Fruit fly (Drosophila melanogaster) whole organism, prepupa: ENCODE data around the gene CG11892.
A peak's percentile ranks its signal among the peaks of the same experiment; 100 is the strongest.

Experiments used
- Blimp-1 ChIP-seq: fragments of 200-800 bp; sonication (Bioruptor generic); optimal IDR thresholded peaks from 3 replicates; lab custom pipeline; 2017; ENCODE audit warnings: missing biosample characterization, missing genetic modification characterization, mild to moderate bottlenecking, moderate library complexity, missing genetic modification reagents
- CG10631 ChIP-seq: fragments of 200-800 bp; sonication (Bioruptor generic); optimal IDR thresholded peaks from 2 replicates; lab custom pipeline; 2016; ENCODE audit warnings: missing biosample characterization, missing genetic modification characterization
- CG10669 ChIP-seq: fragments of 200-800 bp; sonication (Bioruptor generic); optimal IDR thresholded peaks from 3 replicates; lab custom pipeline; 2018; ENCODE audit warnings: missing biosample characterization, mild to moderate bottlenecking, missing genetic modification characterization, moderate library complexity
- CG11294 ChIP-seq: fragments of 200-800 bp; sonication (Bioruptor generic); IDR thresholded peaks from 2 replicates; pipeline ENCODE4 v1.3.6; 2022; ENCODE audit warnings: missing biosample characterization, missing genetic modification characterization
- CG15336 ChIP-seq: fragments of 200-800 bp; sonication (Bioruptor generic); IDR thresholded peaks from 2 replicates; pipeline ENCODE4 v1.3.6; 2022; ENCODE audit warnings: missing biosample characterization, missing genetic modification characterization
- CG1621 ChIP-seq: fragments of 200-800 bp; sonication (Bioruptor generic); optimal IDR thresholded peaks from 3 replicates; lab custom pipeline; 2018; ENCODE audit warnings: missing biosample characterization, mild to moderate bottlenecking, missing genetic modification characterization
- CG16779 ChIP-seq: fragments of 200-800 bp; sonication (Bioruptor generic); optimal IDR thresholded peaks from 3 replicates; lab custom pipeline; 2017; ENCODE audit warnings: missing biosample characterization, mild to moderate bottlenecking, missing genetic modification characterization
- CG3032 ChIP-seq: fragments of 200-800 bp; optimal IDR thresholded peaks from 2 replicates; lab custom pipeline; 2019; ENCODE audit warnings: missing biosample characterization, mild to moderate bottlenecking, missing genetic modification characterization, moderate library complexity
- CG31627 ChIP-seq: fragments of 200-800 bp; sonication (Bioruptor generic); optimal IDR thresholded peaks from 3 replicates; lab custom pipeline; 2016; ENCODE audit warnings: missing biosample characterization, missing genetic modification characterization
- CG32006 ChIP-seq: fragments of 200-800 bp; sonication (Bioruptor generic); optimal IDR thresholded peaks from 3 replicates; lab custom pipeline; 2017; ENCODE audit warnings: missing biosample characterization, mild to moderate bottlenecking, missing genetic modification characterization
- CG4318 ChIP-seq: fragments of 200-800 bp; sonication (Bioruptor generic); optimal IDR thresholded peaks from 3 replicates; lab custom pipeline; 2017; ENCODE audit warnings: missing biosample characterization, mild to moderate bottlenecking, missing genetic modification characterization
- CG6163 ChIP-seq: fragments of 200-800 bp; sonication (Bioruptor generic); IDR thresholded peaks from 3 replicates; pipeline ENCODE4 v1.3.6; 2022; ENCODE audit warnings: missing biosample characterization, missing genetic modification characterization
- CG6808 ChIP-seq: fragments of 200-800 bp; sonication (Bioruptor generic); optimal IDR thresholded peaks from 3 replicates; lab custom pipeline; 2017; ENCODE audit warnings: missing biosample characterization, missing genetic modification characterization, mild to moderate bottlenecking, moderate library complexity, missing genetic modification reagents
- CG7368 ChIP-seq: fragments of 200-800 bp; sonication (Bioruptor generic); optimal IDR thresholded peaks from 3 replicates; lab custom pipeline; 2016; ENCODE audit warnings: missing biosample characterization, missing genetic modification characterization
- CG8119 ChIP-seq: fragments of 200-800 bp; sonication (Bioruptor generic); IDR thresholded peaks from 3 replicates; pipeline ENCODE4 v1.3.6; 2022; ENCODE audit warnings: missing biosample characterization, missing genetic modification characterization
- CG8632 ChIP-seq: fragments of 200-800 bp; sonication (Bioruptor generic); optimal IDR thresholded peaks from 3 replicates; lab custom pipeline; 2016; ENCODE audit warnings: missing biosample characterization, missing genetic modification characterization
- CG9139 ChIP-seq: fragments of 200-800 bp; sonication (Bioruptor generic); optimal IDR thresholded peaks from 3 replicates; lab custom pipeline; 2017; ENCODE audit warnings: missing biosample characterization, mild to moderate bottlenecking, missing genetic modification characterization
- Eip75B ChIP-seq: fragments of 200-800 bp; sonication (Bioruptor generic); optimal IDR thresholded peaks from 3 replicates; lab custom pipeline; 2016; ENCODE audit warnings: missing biosample characterization, missing genetic modification characterization
- Eip93F ChIP-seq: fragments of 200-800 bp; sonication (Bioruptor generic); optimal IDR thresholded peaks from 2 replicates; lab custom pipeline; 2016; ENCODE audit warnings: missing biosample characterization, mild to moderate bottlenecking, missing genetic modification characterization
- Ets21C ChIP-seq: fragments of 200-800 bp; sonication (Bioruptor generic); optimal IDR thresholded peaks from 3 replicates; lab custom pipeline; 2016; ENCODE audit warnings: missing biosample characterization, missing genetic modification characterization
- Ets96B ChIP-seq: fragments of 200-800 bp; optimal IDR thresholded peaks from 2 replicates; lab custom pipeline; 2019; ENCODE audit warnings: missing biosample characterization, mild to moderate bottlenecking, missing genetic modification characterization, moderate library complexity
- Hr38 ChIP-seq: sonication (Bioruptor generic); optimal IDR thresholded peaks from 2 replicates; lab custom pipeline; 2016; ENCODE audit warnings: missing biosample characterization, missing genetic modification characterization
- Hr4 ChIP-seq: fragments of 200-800 bp; sonication (Bioruptor generic); optimal IDR thresholded peaks from 3 replicates; lab custom pipeline; 2016; ENCODE audit warnings: missing biosample characterization, missing genetic modification characterization
- Lpt ChIP-seq: fragments of 200-800 bp; sonication (Bioruptor generic); optimal IDR thresholded peaks from 3 replicates; lab custom pipeline; 2016; ENCODE audit warnings: missing biosample characterization, missing genetic modification characterization
- OdsH ChIP-seq: fragments of 200-800 bp; sonication (Bioruptor generic); optimal IDR thresholded peaks from 3 replicates; lab custom pipeline; 2016; ENCODE audit warnings: missing biosample characterization, missing genetic modification characterization
- Smox ChIP-seq: fragments of 200-800 bp; sonication (Bioruptor generic); optimal IDR thresholded peaks from 3 replicates; lab custom pipeline; 2016; ENCODE audit warnings: missing biosample characterization, missing genetic modification characterization
- Sox102F ChIP-seq: fragments of 200-800 bp; sonication (Bioruptor generic); optimal IDR thresholded peaks from 2 replicates; lab custom pipeline; 2016; ENCODE audit warnings: missing biosample characterization, mild to moderate bottlenecking, missing genetic modification characterization
- Sox15 ChIP-seq: fragments of 200-800 bp; sonication (Bioruptor generic); optimal IDR thresholded peaks from 3 replicates; lab custom pipeline; 2016; ENCODE audit warnings: missing biosample characterization, missing genetic modification characterization
- cyc ChIP-seq: fragments of 200-800 bp; sonication (Bioruptor generic); optimal IDR thresholded peaks from 3 replicates; lab custom pipeline; 2016; ENCODE audit warnings: missing biosample characterization, missing genetic modification characterization
- dsx ChIP-seq: fragments of 200-800 bp; optimal IDR thresholded peaks from 3 replicates; lab custom pipeline; 2019; ENCODE audit warnings: missing biosample characterization, mild to moderate bottlenecking, missing genetic modification characterization, moderate library complexity; ENCODE audit not compliant: poor library complexity, severe bottlenecking
- eg ChIP-seq: fragments of 200-800 bp; sonication (Bioruptor generic); IDR thresholded peaks from 3 replicates; pipeline ENCODE4 v1.3.6; 2022; ENCODE audit warnings: missing biosample characterization, missing genetic modification characterization
- esn ChIP-seq: fragments of 200-800 bp; sonication (Bioruptor generic); optimal IDR thresholded peaks from 2 replicates; lab custom pipeline; 2016; ENCODE audit warnings: missing biosample characterization, mild to moderate bottlenecking, missing genetic modification characterization, moderate library complexity
- fd59A ChIP-seq: fragments of 200-800 bp; sonication (Bioruptor generic); optimal IDR thresholded peaks from 2 replicates; lab custom pipeline; 2017; ENCODE audit warnings: missing biosample characterization, mild to moderate bottlenecking, missing genetic modification characterization, missing genetic modification reagents
- fd85E ChIP-seq: fragments of 200-800 bp; sonication (Bioruptor generic); optimal IDR thresholded peaks from 3 replicates; lab custom pipeline; 2016; ENCODE audit warnings: missing biosample characterization, missing genetic modification characterization
- fkh ChIP-seq: fragments of 200-800 bp; sonication (Bioruptor generic); optimal IDR thresholded peaks from 3 replicates; lab custom pipeline; 2017; ENCODE audit warnings: missing biosample characterization, mild to moderate bottlenecking, missing genetic modification characterization, moderate library complexity
- lz ChIP-seq: fragments of 200-800 bp; sonication (Bioruptor generic); optimal IDR thresholded peaks from 3 replicates; lab custom pipeline; 2016; ENCODE audit warnings: missing biosample characterization, missing genetic modification characterization
- net ChIP-seq: fragments of 200-800 bp; sonication (Bioruptor generic); optimal IDR thresholded peaks from 3 replicates; lab custom pipeline; 2016; ENCODE audit warnings: missing biosample characterization, missing genetic modification characterization
- pdm3 ChIP-seq: fragments of 200-800 bp; sonication (Bioruptor generic); optimal IDR thresholded peaks from 3 replicates; lab custom pipeline; 2016; ENCODE audit warnings: missing biosample characterization, missing genetic modification characterization
- salr ChIP-seq, 2 experiments: fragments of 200-800 bp; sonication (Bioruptor generic); optimal IDR thresholded peaks; 3 replicates each; lab custom pipeline; 2016 to 2018; ENCODE audit warnings: missing biosample characterization in 2 of 2, missing genetic modification characterization in 2 of 2, mild to moderate bottlenecking in 1 of 2
- svp ChIP-seq: fragments of 200-800 bp; sonication (Bioruptor generic); peaks from one replicate; lab custom pipeline; 2016; ENCODE audit warnings: missing biosample characterization, missing genetic modification characterization
- topi ChIP-seq: fragments of 200-800 bp; sonication (Bioruptor generic); optimal IDR thresholded peaks from 3 replicates; lab custom pipeline; 2016; ENCODE audit warnings: missing biosample characterization, missing genetic modification characterization
- vri ChIP-seq: fragments of 200-800 bp; sonication (Bioruptor generic); optimal IDR thresholded peaks from 3 replicates; lab custom pipeline; 2016; ENCODE audit warnings: missing biosample characterization, mild to moderate bottlenecking, missing genetic modification characterization

CG11892 gene

DNA sequence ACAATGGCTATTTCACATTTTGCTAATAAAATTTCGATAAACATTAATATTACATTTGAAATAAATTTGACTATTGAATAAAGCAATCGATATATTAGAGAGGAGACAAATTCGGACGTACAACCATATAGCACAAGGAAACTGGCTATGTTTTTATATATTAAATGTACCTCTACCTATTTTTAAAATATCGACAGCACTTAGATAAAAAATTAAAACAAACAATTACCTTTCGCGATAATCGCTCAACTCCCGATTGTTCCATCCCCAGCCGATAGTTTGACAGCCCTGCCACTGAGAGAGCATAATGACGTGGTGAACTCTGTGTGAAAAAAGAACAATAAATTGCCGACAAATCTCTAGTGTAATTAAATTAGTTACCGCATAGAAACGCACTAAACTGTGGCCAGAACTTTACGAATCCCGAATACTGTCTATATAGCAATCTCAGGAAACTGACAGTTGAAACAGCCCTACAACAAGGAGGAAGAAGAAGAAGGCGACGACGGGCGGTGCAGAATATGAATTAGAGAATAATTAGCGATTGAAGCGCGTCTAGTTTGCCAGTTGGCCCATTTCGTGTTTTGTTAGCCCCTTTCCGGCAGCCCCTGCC lies 22.6 kb upstream of the CG11892 start, which contains the start of gene CG11857 (continued):
- peak; percentile 96 for TF ChIP-seq Sox15 (GFP tag; lab: Kevin White, UChicago)
- peak; percentile 89 for TF ChIP-seq Lpt
- peak; percentile 90 for TF ChIP-seq CG8119
- TF ChIP-seq net (GFP tag; lab: Kevin White, UChicago): peak; percentile 94
- peak; percentile 97 for TF ChIP-seq pdm3 (GFP tag; lab: Kevin White, UChicago)
- TF ChIP-seq fkh (GFP tag; lab: Kevin White, UChicago): peak; percentile 86
- TF ChIP-seq CG4318 (GFP tag; lab: Kevin White, UChicago): no peak
- TF ChIP-seq CG31627 (GFP tag; lab: Kevin White, UChicago): peak; percentile 98
- peak; percentile 91 for TF ChIP-seq dsx (GFP tag; lab: Kevin White, UChicago)
- peak; percentile 97 for TF ChIP-seq Smox
- peak; percentile 86 for TF ChIP-seq Blimp-1 (GFP tag; lab: Kevin White, UChicago)
- peak; percentile 98 for TF ChIP-seq CG10631 (GFP tag; lab: Kevin White, UChicago)
- TF ChIP-seq CG8632 (GFP tag; lab: Kevin White, UChicago): peak; percentile 92
- TF ChIP-seq Eip75B (GFP tag; lab: Kevin White, UChicago): peak; percentile 95
- peak; percentile 89 for TF ChIP-seq Eip93F
- peak; percentile 98 for TF ChIP-seq lz (GFP tag; lab: Kevin White, UChicago)
- TF ChIP-seq CG32006: peak; percentile 96
- TF ChIP-seq CG3032 (tag; lab: Kevin White, UChicago): peak; percentile 98
- peak; percentile 97 for TF ChIP-seq topi
- no peak for TF ChIP-seq CG6808 (GFP tag; lab: Kevin White, UChicago)
- TF ChIP-seq cyc (GFP tag; lab: Kevin White, UChicago): peak; percentile 97
- TF ChIP-seq CG9139 (GFP tag; lab: Kevin White, UChicago): no peak
- peak; percentile 94 for TF ChIP-seq Ets96B (tag; lab: Kevin White, UChicago)
- TF ChIP-seq Ets21C: peak; percentile 97
- no peak for TF ChIP-seq Sox102F (GFP tag; lab: Kevin White, UChicago)
- TF ChIP-seq, all 60 proteins: peak for 52

DNA sequence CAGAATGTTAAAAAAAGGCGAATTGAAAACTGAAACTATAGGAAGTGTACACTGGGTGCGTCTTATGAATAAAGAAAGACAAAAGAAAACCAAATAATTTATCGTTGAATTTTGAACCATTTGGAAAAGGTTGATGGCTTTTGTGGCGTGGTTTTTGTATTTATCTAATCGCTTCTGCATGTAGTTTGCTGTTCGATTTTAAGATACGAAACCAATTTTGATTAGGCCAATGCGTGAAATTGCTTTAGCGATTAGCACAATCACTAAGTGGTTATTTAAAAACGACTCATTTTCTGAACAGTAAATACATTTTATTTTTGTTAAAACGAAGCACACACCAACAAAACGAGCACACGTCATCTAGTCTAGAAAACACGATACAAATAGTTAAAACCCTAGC lies 20.7 kb upstream of the CG11892 start:
- TF ChIP-seq CG10631 (GFP tag; lab: Kevin White, UChicago) (no peak), Smox (no peak), CG8119 (no peak), CG11294 (GFP tag; lab: Robert Waterston, UW) (no peak), fkh (GFP tag; lab: Kevin White, UChicago) (no peak), svp (GFP tag; lab: Kevin White, UChicago) (no peak), CG10669 (GFP tag; lab: Kevin White, UChicago) (no peak), Sox102F (GFP tag; lab: Kevin White, UChicago) (no peak), salr (GFP tag; optimal IDR thresholded peaks at IDR 0.05; lab: Kevin White, UChicago) (no peak), fd59A (GFP tag; lab: Kevin White, UChicago) (no peak), CG32006 (no peak)

DNA sequence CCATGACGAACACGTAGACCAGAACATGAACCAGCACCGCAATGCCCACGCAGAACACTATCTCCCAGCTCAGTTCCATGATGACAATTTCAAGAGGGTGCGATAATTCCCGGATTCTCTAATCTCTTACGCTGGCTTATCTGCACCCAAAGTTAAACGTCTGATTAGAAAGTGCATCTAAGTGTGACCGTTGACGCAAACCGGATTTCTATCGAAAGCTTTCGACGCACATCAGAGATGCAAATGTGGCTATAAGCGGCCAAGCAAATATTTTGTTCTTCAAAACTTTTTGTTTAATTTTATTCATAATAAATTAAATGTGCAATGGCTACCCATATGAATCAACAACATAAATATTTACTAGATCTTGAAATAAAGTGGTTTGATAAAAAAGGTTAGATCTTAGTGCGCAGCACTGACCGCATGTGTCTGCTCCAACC lies 19.0 kb upstream of the CG11892 start, which contains the start of the genes Kdsr and CG11858:
TSS of gene Kdsr (minus strand) at position 177 of the 440 bp plus-strand sequence.
TSS of gene CG11858 (plus strand) at position 420 of the 440 bp plus-strand sequence.
- no peak for TF ChIP-seq Hr4
- no peak for TF ChIP-seq CG9139 (GFP tag; lab: Kevin White, UChicago)
- peak; percentile 53 for TF ChIP-seq Ets96B (tag; lab: Kevin White, UChicago)
- no peak for TF ChIP-seq CG7368 (GFP tag; lab: Kevin White, UChicago)
- TF ChIP-seq CG11294 (GFP tag; lab: Robert Waterston, UW): peak; percentile 28; the same call in 1 of the 2 replicates
- TF ChIP-seq CG10669 (GFP tag; lab: Kevin White, UChicago): no peak
- TF ChIP-seq Eip93F: peak; percentile 60
- TF ChIP-seq pdm3 (GFP tag; lab: Kevin White, UChicago): no peak
- TF ChIP-seq CG15336 (GFP tag; lab: Robert Waterston, UW): 0 out of 2 replicates have a peak, but pooled peaks have one; percentile 43
- no peak for TF ChIP-seq CG6808 (GFP tag; lab: Kevin White, UChicago)
- TF ChIP-seq esn (GFP tag; lab: Kevin White, UChicago): peak; percentile 78
- no peak for TF ChIP-seq cyc (GFP tag; lab: Kevin White, UChicago)
- TF ChIP-seq Hr38 (GFP tag; lab: Kevin White, UChicago): no peak
- TF ChIP-seq fd59A (GFP tag; lab: Kevin White, UChicago): no peak
- TF ChIP-seq fkh (GFP tag; lab: Kevin White, UChicago): peak; percentile 76
- peak; percentile 94 for TF ChIP-seq vri
- no peak for TF ChIP-seq Ets21C
- no peak for TF ChIP-seq fd85E
- TF ChIP-seq Sox15 (GFP tag; lab: Kevin White, UChicago): peak; percentile 13
- no peak for TF ChIP-seq OdsH
- TF ChIP-seq lz (GFP tag; lab: Kevin White, UChicago): peak; percentile 77
- TF ChIP-seq CG6163 (GFP tag; lab: Robert Waterston, UW): peak; percentile 58; the same call in 1 of the 3 replicates
- peak; percentile 72; the same call in 2 of the 3 replicates for TF ChIP-seq eg (GFP tag; lab: Robert Waterston, UW)
- no peak for TF ChIP-seq CG4318 (GFP tag; lab: Kevin White, UChicago)
- peak; percentile 73 for TF ChIP-seq CG31627 (GFP tag; lab: Kevin White, UChicago)
- no peak for TF ChIP-seq Sox102F (GFP tag; lab: Kevin White, UChicago)
- peak; percentile 37 for TF ChIP-seq dsx (GFP tag; lab: Kevin White, UChicago)
- no peak for TF ChIP-seq CG16779
- TF ChIP-seq net (GFP tag; lab: Kevin White, UChicago): no peak
- peak; percentile 6 for TF ChIP-seq Lpt
- peak; percentile 44; the same call in 2 of the 3 replicates for TF ChIP-seq CG8119
- peak; percentile 44 for TF ChIP-seq CG1621 (tag; lab: Kevin White, UChicago)
